Worm (Caenorhabditis elegans) whole organism, early embryonic: ENCODE data around the gene sap-49.

Source experiments
- B0310.2 ChIP-seq: sonication (generic microtip); optimal IDR thresholded peaks from 2 replicates; lab custom pipeline; 2016; ENCODE audit warnings: mild to moderate bottlenecking, missing genetic modification characterization, missing compliant biosample characterization
- F13C5.2 ChIP-seq: sonication (generic microtip); optimal IDR thresholded peaks from 2 replicates; lab custom pipeline; 2017; ENCODE audit warnings: mild to moderate bottlenecking, missing genetic modification characterization, inconsistent platforms, missing compliant biosample characterization
- ama-1 ChIP-seq: fragments of 150-350 bp; optimal IDR thresholded peaks from 2 replicates; lab custom pipeline; 2014
- ets-7 ChIP-seq: sonication (generic microtip); optimal IDR thresholded peaks from 2 replicates; lab custom pipeline; 2016; ENCODE audit warnings: missing genotype, missing genetic modification characterization, missing compliant biosample characterization
- flt-1 ChIP-seq: fragments of 200-800 bp; sonication (Bioruptor generic); IDR thresholded peaks from 2 replicates; pipeline ENCODE4 v1.3.6; 2022; ENCODE audit warnings: missing genetic modification characterization, missing compliant biosample characterization
- hmbx-1 ChIP-seq: sonication (generic microtip); optimal IDR thresholded peaks from 2 replicates; lab custom pipeline; 2016; ENCODE audit warnings: mild to moderate bottlenecking, missing genetic modification characterization, missing compliant biosample characterization
- hmg-4 ChIP-seq: fragments of 200-800 bp; sonication (Bioruptor generic); optimal IDR thresholded peaks from 2 replicates; lab custom pipeline; 2018; ENCODE audit warnings: mild to moderate bottlenecking, missing genetic modification characterization, missing compliant biosample characterization
- pes-1 ChIP-seq: fragments of 200-800 bp; sonication (Bioruptor generic); IDR thresholded peaks from 2 replicates; pipeline ENCODE4 v1.3.6; 2022; ENCODE audit warnings: missing genetic modification reagents, missing genetic modification characterization, missing compliant biosample characterization
- scrt-1 ChIP-seq: fragments of 200-800 bp; sonication (Bioruptor generic); IDR thresholded peaks from 2 replicates; pipeline ENCODE4 v1.3.6; 2022; ENCODE audit warnings: missing genetic modification characterization, missing compliant biosample characterization
- sea-1 ChIP-seq: fragments of 200-800 bp; sonication (Bioruptor generic); conservative IDR thresholded peaks from 2 replicates; pipeline ENCODE4 v1.3.6; 2022; ENCODE audit warnings: missing genetic modification characterization, missing compliant biosample characterization
- tbx-11 ChIP-seq: fragments of 200-800 bp; sonication (Bioruptor generic); IDR thresholded peaks from 2 replicates; pipeline ENCODE4 v1.3.6; 2022; ENCODE audit warnings: missing genetic modification characterization, missing compliant biosample characterization
- tra-4 ChIP-seq: sonication (generic microtip); optimal IDR thresholded peaks from 2 replicates; lab custom pipeline; 2017; ENCODE audit warnings: missing genetic modification characterization, missing compliant biosample characterization

DNA sequence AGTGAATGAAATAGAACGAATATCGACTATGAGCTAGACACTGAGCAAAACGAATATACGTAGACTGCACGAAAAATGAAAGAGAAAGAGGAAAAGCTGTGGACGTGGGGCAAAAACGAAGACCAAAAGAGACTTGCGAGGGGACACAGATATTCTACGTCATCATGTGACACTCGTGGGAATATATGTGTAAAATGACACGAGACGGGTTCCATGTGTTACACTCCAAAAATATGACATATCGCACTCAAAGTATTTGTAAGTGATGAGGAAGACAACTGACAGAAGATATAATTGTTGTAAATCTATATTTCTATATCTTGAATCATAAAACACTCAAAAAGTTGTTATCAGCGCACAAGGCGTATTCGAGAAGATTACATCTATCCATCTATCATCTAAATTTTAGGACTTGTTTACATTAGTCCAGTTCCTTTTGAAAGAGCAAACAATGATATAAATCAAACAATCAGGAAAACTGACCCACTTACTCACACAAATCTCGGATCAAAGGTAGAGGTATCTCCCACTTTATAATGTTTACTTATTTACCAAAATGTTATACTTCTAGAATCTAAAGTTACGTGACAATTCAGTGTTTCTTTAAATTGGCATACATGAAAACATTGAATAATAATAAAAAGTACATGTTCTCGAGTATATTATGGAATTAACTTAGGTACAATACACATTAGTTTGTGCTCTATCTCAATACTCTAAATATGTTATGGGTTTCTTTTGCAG lies 36.4 kb upstream of the sap-49 start:
- TF ChIP-seq tbx-11 (no peak), pes-1 (GFP tag; lab: Robert Waterston, UW) (no peak), ets-7 (no peak), ama-1 (no peak), hmg-4 (GFP tag; lab: Kevin White, UChicago) (no peak), scrt-1 (no peak), sea-1 (GFP tag; lab: Robert Waterston, UW) (no peak), tra-4 (no peak), F13C5.2 (tag; lab: Kevin White, UChicago) (no peak), hmbx-1 (tag; lab: Kevin White, UChicago) (no peak), B0310.2 (tag; lab: Kevin White, UChicago) (no peak), flt-1 (GFP tag; lab: Robert Waterston, UW) (no peak)
